Fruit fly (Drosophila melanogaster) whole organism, pupa: ENCODE results near the gene mRpL47.
A peak's percentile ranks its signal among the peaks of the same experiment; 100 is the strongest.

ENCODE experiments used
- CG10348 ChIP-seq: fragments of 200-800 bp; sonication (Bioruptor generic); IDR thresholded peaks from 2 replicates; pipeline ENCODE4 v1.3.6; 2022; ENCODE audit warnings: missing biosample characterization, missing genetic modification characterization
- CG12605 ChIP-seq: fragments of 200-800 bp; sonication (Bioruptor generic); IDR thresholded peaks from 2 replicates; pipeline ENCODE4 v1.3.6; 2022; ENCODE audit warnings: missing biosample characterization, missing genetic modification characterization
- CG13204 ChIP-seq: fragments of 200-800 bp; sonication (Bioruptor generic); optimal IDR thresholded peaks from 2 replicates; lab custom pipeline; 2018; ENCODE audit warnings: missing biosample characterization, mild to moderate bottlenecking, missing genetic modification characterization, moderate library complexity
- CG14655 ChIP-seq: fragments of 200-800 bp; sonication (Bioruptor generic); optimal IDR thresholded peaks from 3 replicates; lab custom pipeline; 2017; ENCODE audit warnings: mild to moderate bottlenecking, missing biosample characterization, missing genetic modification reagents, missing genetic modification characterization
- CG15710 ChIP-seq: fragments of 200-800 bp; sonication (Bioruptor generic); optimal IDR thresholded peaks from 2 replicates; lab custom pipeline; 2018; ENCODE audit warnings: missing biosample characterization, mild to moderate bottlenecking, missing genetic modification characterization, moderate library complexity
- CG17806 ChIP-seq: fragments of 200-800 bp; sonication (Bioruptor generic); optimal IDR thresholded peaks from 2 replicates; lab custom pipeline; 2018; ENCODE audit warnings: missing biosample characterization, mild to moderate bottlenecking, missing genetic modification characterization, moderate library complexity
- CG32121 ChIP-seq: fragments of 200-800 bp; sonication (Bioruptor generic); IDR thresholded peaks from 2 replicates; pipeline ENCODE4 v1.3.6; 2022; ENCODE audit warnings: missing biosample characterization, missing genetic modification characterization
- CG34367 ChIP-seq: fragments of 200-800 bp; sonication (Bioruptor generic); optimal IDR thresholded peaks from 2 replicates; lab custom pipeline; 2018; ENCODE audit warnings: missing biosample characterization, mild to moderate bottlenecking, missing genetic modification characterization
- CG4496 ChIP-seq: fragments of 200-800 bp; sonication (Bioruptor generic); IDR thresholded peaks from 3 replicates; pipeline ENCODE4 v1.3.6; 2022; ENCODE audit warnings: missing biosample characterization, missing genetic modification characterization
- CG8159 ChIP-seq: fragments of 200-800 bp; sonication (Bioruptor generic); optimal IDR thresholded peaks from 3 replicates; lab custom pipeline; 2018; ENCODE audit warnings: missing biosample characterization, mild to moderate bottlenecking, missing genetic modification characterization, moderate library complexity
- CG8301 ChIP-seq: fragments of 200-800 bp; sonication (Bioruptor generic); optimal IDR thresholded peaks from 2 replicates; lab custom pipeline; 2018; ENCODE audit warnings: missing biosample characterization, mild to moderate bottlenecking, missing genetic modification characterization
- CG9948 ChIP-seq: fragments of 200-800 bp; sonication (Bioruptor generic); optimal IDR thresholded peaks from 2 replicates; lab custom pipeline; 2018; ENCODE audit warnings: missing biosample characterization, mild to moderate bottlenecking, missing genetic modification characterization, moderate library complexity
- D1 ChIP-seq: fragments of 200-800 bp; sonication (Bioruptor generic); optimal IDR thresholded peaks from 2 replicates; lab custom pipeline; 2018; ENCODE audit warnings: missing biosample characterization, mild to moderate bottlenecking, missing genetic modification characterization, moderate library complexity
- EcR ChIP-seq: fragments of 200-800 bp; sonication (Bioruptor generic); optimal IDR thresholded peaks from 3 replicates; lab custom pipeline; 2019; ENCODE audit warnings: missing biosample characterization, missing genetic modification characterization, mild to moderate bottlenecking, moderate library complexity, missing genetic modification reagents
- Ets98B ChIP-seq: fragments of 200-800 bp; sonication (Bioruptor generic); IDR thresholded peaks from 2 replicates; pipeline ENCODE4 v1.3.6; 2022; ENCODE audit warnings: missing biosample characterization, missing genetic modification characterization
- Pif1A ChIP-seq: fragments of 200-800 bp; sonication (Bioruptor generic); optimal IDR thresholded peaks from 3 replicates; lab custom pipeline; 2016; ENCODE audit warnings: missing biosample characterization, missing genetic modification characterization
- Pif1B ChIP-seq: fragments of 200-800 bp; sonication (Bioruptor generic); optimal IDR thresholded peaks from 3 replicates; lab custom pipeline; 2016; ENCODE audit warnings: missing biosample characterization, missing genetic modification characterization
- Snoo ChIP-seq: fragments of 200-800 bp; sonication (Bioruptor generic); optimal IDR thresholded peaks from 3 replicates; lab custom pipeline; 2017; ENCODE audit warnings: missing biosample characterization, mild to moderate bottlenecking, missing genetic modification characterization, inconsistent platforms
- fd96Ca ChIP-seq: fragments of 200-800 bp; sonication (Bioruptor generic); IDR thresholded peaks from 3 replicates; pipeline ENCODE4 v1.3.6; 2022; ENCODE audit warnings: missing biosample characterization, missing genetic modification characterization
- gl ChIP-seq: fragments of 200-800 bp; sonication (Bioruptor generic); optimal IDR thresholded peaks from 2 replicates; lab custom pipeline; 2018; ENCODE audit warnings: missing biosample characterization, mild to moderate bottlenecking, missing genetic modification characterization
- rn ChIP-seq: fragments of 200-800 bp; sonication (Bioruptor generic); IDR thresholded peaks from 2 replicates; pipeline ENCODE4 v1.3.6; 2022; ENCODE audit warnings: missing biosample characterization, missing genetic modification characterization

Gene mRpL47

dm6 chr3R:9501489-9502415, 14.0 kb downstream of the mRpL47 start:
- TF ChIP-seq Pif1A (GFP tag; lab: Kevin White, UChicago) = no peak
- TF ChIP-seq Ets98B (GFP tag; lab: Robert Waterston, UW) = no peak
- TF ChIP-seq CG8301 (tag; lab: Kevin White, UChicago) = no peak
- no peak for TF ChIP-seq CG12605 (GFP tag; lab: Robert Waterston, UW)
- TF ChIP-seq CG15710 (tag; lab: Kevin White, UChicago) = no peak
- TF ChIP-seq rn = no peak
- no peak for TF ChIP-seq D1
- no peak for TF ChIP-seq gl (tag; lab: Kevin White, UChicago)
- TF ChIP-seq Pif1B (GFP tag; lab: Kevin White, UChicago) = no peak
- TF ChIP-seq CG32121 (GFP tag; lab: Robert Waterston, UW) = no peak
- no peak for TF ChIP-seq EcR (GFP tag; lab: Kevin White, UChicago)
- TF ChIP-seq CG8159 (tag; lab: Kevin White, UChicago) = no peak

- TF ChIP-seq CG4496 = 0 out of 3 replicates have a peak, but pooled peaks have one; percentile 12
- TF ChIP-seq EcR (GFP tag; lab: Kevin White, UChicago) = peak; percentile 91
- no peak for TF ChIP-seq CG8301 (tag; lab: Kevin White, UChicago)
Measured at dm6 chr3R:9500193-9501051, 15.3 kb downstream of the mRpL47 start.

- TF ChIP-seq CG12605 (GFP tag; lab: Robert Waterston, UW) (no peak), CG17806 (no peak)
Measured at dm6 chr3R:9499238-9499637, 16.5 kb downstream of the mRpL47 start.

- TF ChIP-seq D1 = no peak
- peak; percentile 18 for TF ChIP-seq CG15710 (tag; lab: Kevin White, UChicago)
- TF ChIP-seq Pif1B (GFP tag; lab: Kevin White, UChicago) = no peak
- no peak for TF ChIP-seq CG12605 (GFP tag; lab: Robert Waterston, UW)
- peak; percentile 48 for TF ChIP-seq Snoo
- 0 out of 3 replicates have a peak, but pooled peaks have one; percentile 8 for TF ChIP-seq CG4496
- TF ChIP-seq Ets98B (GFP tag; lab: Robert Waterston, UW) = peak; percentile 50
Measured at dm6 chr3R:9496748-9497147, 19.0 kb downstream of the mRpL47 start.

- TF ChIP-seq CG4496 (no peak), CG9948 (tag; lab: Kevin White, UChicago) (no peak), D1 (no peak), CG15710 (tag; lab: Kevin White, UChicago) (no peak), CG8301 (tag; lab: Kevin White, UChicago) (no peak), EcR (GFP tag; lab: Kevin White, UChicago) (no peak), CG34367 (tag; lab: Kevin White, UChicago) (no peak), CG12605 (GFP tag; lab: Robert Waterston, UW) (no peak), CG8159 (tag; lab: Kevin White, UChicago) (no peak), fd96Ca (GFP tag; lab: Robert Waterston, UW) (no peak), CG10348 (no peak), Pif1A (GFP tag; lab: Kevin White, UChicago) (no peak), CG17806 (no peak), rn (no peak), CG32121 (GFP tag; lab: Robert Waterston, UW) (no peak), CG13204 (GFP tag; lab: Kevin White, UChicago) (no peak), Snoo (no peak), gl (tag; lab: Kevin White, UChicago) (no peak)
Measured at dm6 chr3R:9494627-9495009, 21.1 kb downstream of the mRpL47 start, which contains the start of gene phu. Gene phu, plus strand, starts transcription at chr3R:9494801.

dm6 chr3R:9493627-9494626, 21.8 kb downstream of the mRpL47 start, which contains the start of gene CG16779:
Gene CG16779, minus strand, starts transcription at chr3R:9493677.
- TF ChIP-seq CG13204 (GFP tag; lab: Kevin White, UChicago) = peak; percentile 19
- TF ChIP-seq CG14655 (GFP tag; lab: Kevin White, UChicago) = peak; percentile 53
- peak; percentile 50 for TF ChIP-seq CG8159 (tag; lab: Kevin White, UChicago)
- no peak for TF ChIP-seq CG12605 (GFP tag; lab: Robert Waterston, UW)
- no peak for TF ChIP-seq CG17806
- TF ChIP-seq D1 = no peak
- TF ChIP-seq Snoo = no peak
- no peak for TF ChIP-seq EcR (GFP tag; lab: Kevin White, UChicago)
- TF ChIP-seq rn = no peak
- no peak for TF ChIP-seq CG32121 (GFP tag; lab: Robert Waterston, UW)
- TF ChIP-seq fd96Ca (GFP tag; lab: Robert Waterston, UW) = no peak
- TF ChIP-seq CG15710 (tag; lab: Kevin White, UChicago) = peak; percentile 34
- peak; percentile 9 for TF ChIP-seq CG34367 (tag; lab: Kevin White, UChicago)
- peak; percentile 3 for TF ChIP-seq CG9948 (tag; lab: Kevin White, UChicago)
- TF ChIP-seq Pif1B (GFP tag; lab: Kevin White, UChicago) = no peak
- TF ChIP-seq Pif1A (GFP tag; lab: Kevin White, UChicago) = no peak
- TF ChIP-seq Ets98B (GFP tag; lab: Robert Waterston, UW) = no peak
- no peak for TF ChIP-seq CG10348
- TF ChIP-seq CG4496 = no peak
- no peak for TF ChIP-seq gl (tag; lab: Kevin White, UChicago)
- peak; percentile 22 for TF ChIP-seq CG8301 (tag; lab: Kevin White, UChicago)
